Worm (Caenorhabditis elegans): ENCODE results near the gene T23E1.3.

T23E1.3 gene

ce11 chrIV:3136493-3136892, 9.2 kb upstream of the T23E1.3 start:
- no peak for TF ChIP-seq fax-1 (tag; optimal IDR thresholded peaks at IDR 0.05)
- TF ChIP-seq fkh-10 (GFP tag; optimal IDR thresholded peaks at IDR 0.05), result no peak
- TF ChIP-seq sdc-2 (tag; optimal IDR thresholded peaks at IDR 0.05), result no peak
- no peak for TF ChIP-seq pros-1 (tag; optimal IDR thresholded peaks at IDR 0.05)
- TF ChIP-seq unc-42 (tag; optimal IDR thresholded peaks at IDR 0.05), result no peak
- TF ChIP-seq hlh-15 (tag; optimal IDR thresholded peaks at IDR 0.05), result no peak
- TF ChIP-seq ceh-14 (tag; optimal IDR thresholded peaks at IDR 0.05), result no peak
- TF ChIP-seq K02D7.2 (tag; optimal IDR thresholded peaks at IDR 0.05), result no peak
- no peak for TF ChIP-seq hlh-6 (tag; optimal IDR thresholded peaks at IDR 0.05)
- no peak for TF ChIP-seq K09A11.1 (tag; optimal IDR thresholded peaks at IDR 0.05; ENCODE audit: insufficient read depth)
- no peak for TF ChIP-seq ceh-22 (tag; optimal IDR thresholded peaks at IDR 0.05)
- no peak for TF ChIP-seq nfya-1 (tag; optimal IDR thresholded peaks at IDR 0.05)

- no peak for TF ChIP-seq pax-1 (tag; optimal IDR thresholded peaks at IDR 0.05)
- TF ChIP-seq lin-11 (tag; optimal IDR thresholded peaks at IDR 0.05), result no peak
- no peak for TF ChIP-seq ets-4 (tag; optimal IDR thresholded peaks at IDR 0.05)
- no peak for TF ChIP-seq ceh-34 (tag; optimal IDR thresholded peaks at IDR 0.05)
- no peak for TF ChIP-seq ceh-45 (GFP tag; IDR thresholded peaks at IDR 0.05)
- TF ChIP-seq unc-86 (tag; optimal IDR thresholded peaks at IDR 0.05), result no peak
- no peak for TF ChIP-seq C38D4.7 (GFP tag; optimal IDR thresholded peaks at IDR 0.05)
- no peak for TF ChIP-seq nhr-232 (tag; optimal IDR thresholded peaks at IDR 0.05)
- TF ChIP-seq lim-6 (tag; optimal IDR thresholded peaks at IDR 0.05), result no peak
- no peak for TF ChIP-seq pag-3 (tag; optimal IDR thresholded peaks at IDR 0.05; ENCODE audit: borderline replicate concordance)
- TF ChIP-seq rnt-1 (tag; optimal IDR thresholded peaks at IDR 0.05), result no peak
- TF ChIP-seq pha-2 (tag; optimal IDR thresholded peaks at IDR 0.05), result no peak
- no peak for TF ChIP-seq ceh-18 (tag; optimal IDR thresholded peaks at IDR 0.05)
These were observed 5.4 kb downstream of the T23E1.3 start, which contains the start of gene T23E1.1 for ce11 chrIV:3151061-3151460. TSS of gene T23E1.1 (plus strand) at chrIV:3151361.

ce11 chrIV:3158175-3158574, 12.5 kb downstream of the T23E1.3 start:
- TF ChIP-seq elt-2 (tag; optimal IDR thresholded peaks at IDR 0.05) (peak; percentile 98), pqm-1 (tag; optimal IDR thresholded peaks at IDR 0.05) (peak; percentile 22), hlh-8 (tag; optimal IDR thresholded peaks at IDR 0.05) (no peak)

ce11 chrIV:3160785-3161184, 15.1 kb downstream of the T23E1.3 start:
- TF ChIP-seq ceh-34 (tag; optimal IDR thresholded peaks at IDR 0.05) (peak; percentile 51), hlh-30 (tag; optimal IDR thresholded peaks at IDR 0.05; ENCODE audit: insufficient read depth) (peak; percentile 41), unc-55 (GFP tag; optimal IDR thresholded peaks at IDR 0.05) (peak; percentile 86), tbx-2 (tag; optimal IDR thresholded peaks at IDR 0.05) (peak; percentile 69), ceh-48 (tag; optimal IDR thresholded peaks at IDR 0.05) (peak; percentile 82), ceh-31 (tag; optimal IDR thresholded peaks at IDR 0.05) (peak; percentile 83), tbx-7 (tag; optimal IDR thresholded peaks at IDR 0.05) (no peak), fax-1 (tag; optimal IDR thresholded peaks at IDR 0.05) (no peak), dve-1 (tag; optimal IDR thresholded peaks at IDR 0.05) (peak; percentile 57), rnt-1 (tag; optimal IDR thresholded peaks at IDR 0.05) (peak; percentile 31), nfya-1 (tag; optimal IDR thresholded peaks at IDR 0.05) (peak; percentile 72), lin-11 (tag; optimal IDR thresholded peaks at IDR 0.05) (no peak), ceh-18 (tag; optimal IDR thresholded peaks at IDR 0.05) (peak; percentile 85), ahr-1 (tag; optimal IDR thresholded peaks at IDR 0.05) (no peak)

- TF ChIP-seq ets-4 (tag; optimal IDR thresholded peaks at IDR 0.05) (no peak), unc-55 (GFP tag; optimal IDR thresholded peaks at IDR 0.05) (peak; percentile 71), unc-42 (tag; optimal IDR thresholded peaks at IDR 0.05) (peak; percentile 1), ceh-14 (tag; optimal IDR thresholded peaks at IDR 0.05) (peak; percentile 16), rnt-1 (tag; optimal IDR thresholded peaks at IDR 0.05) (peak; percentile 25), ceh-31 (tag; optimal IDR thresholded peaks at IDR 0.05) (peak; percentile 11), nfya-1 (tag; optimal IDR thresholded peaks at IDR 0.05) (peak; percentile 7), K09A11.1 (tag; optimal IDR thresholded peaks at IDR 0.05; ENCODE audit: insufficient read depth) (no peak), ceh-18 (tag; optimal IDR thresholded peaks at IDR 0.05) (peak; percentile 64), ceh-34 (tag; optimal IDR thresholded peaks at IDR 0.05) (peak; percentile 39)
These were observed 17.9 kb downstream of the T23E1.3 start for ce11 chrIV:3163562-3163961.

All from whole organism, late embryonic.